Worm (Caenorhabditis elegans): ENCODE data around the gene F46B6.10.

F46B6.10 gene

ce11 chrV:9758437-9758836, 43.4 kb downstream of the F46B6.10 start:
- no peak for TF ChIP-seq skn-1 (tag; optimal IDR thresholded peaks at IDR 0.05)
- TF ChIP-seq nhr-11 (tag; optimal IDR thresholded peaks at IDR 0.05) = no peak
- TF ChIP-seq nhr-23 (tag; optimal IDR thresholded peaks at IDR 0.05) = peak; percentile 25
- no peak for TF ChIP-seq nhr-77 (tag; optimal IDR thresholded peaks at IDR 0.05)
- no peak for TF ChIP-seq elt-3 (tag; optimal IDR thresholded peaks at IDR 0.05)
- no peak for TF ChIP-seq ceh-9 (tag; optimal IDR thresholded peaks at IDR 0.05)

DNA sequence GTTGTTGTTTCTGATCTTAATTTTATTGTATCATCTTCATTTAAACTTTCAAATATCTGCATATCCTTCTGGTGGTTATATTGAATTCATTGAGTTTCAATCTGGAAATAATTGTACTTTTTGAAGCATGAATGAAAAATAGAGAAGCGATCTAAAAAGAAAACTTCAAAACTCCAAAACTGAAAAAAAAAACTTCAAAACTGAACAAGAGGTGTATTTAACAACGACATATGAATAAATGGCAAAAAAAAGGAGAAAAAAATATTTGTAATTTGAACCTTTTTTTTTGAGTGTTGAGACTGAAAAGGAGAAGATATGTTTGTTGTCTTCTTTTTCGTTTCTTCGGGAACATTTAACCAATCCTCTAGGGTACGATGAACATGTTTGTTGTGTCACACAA, 44.0 kb downstream of the F46B6.10 start, which contains the start of gene F58E6.11:
TSS of gene F58E6.11 (minus strand) at position 101 of the 400 bp plus-strand sequence.
- TF ChIP-seq nhr-23 (tag; optimal IDR thresholded peaks at IDR 0.05) = no peak
- no peak for TF ChIP-seq ceh-82 (tag; optimal IDR thresholded peaks at IDR 0.05)

- peak; percentile 85 for TF ChIP-seq elt-2 (tag; optimal IDR thresholded peaks at IDR 0.05)
- TF ChIP-seq fkh-10 (GFP tag; optimal IDR thresholded peaks at IDR 0.05) = no peak
Observed at ce11 chrV:9756242-9756641, 45.6 kb downstream of the F46B6.10 start, which contains the start of gene hrg-3. Gene hrg-3 (plus strand): TSS chrV:9756468.

ce11 chrV:9755725-9756124, 46.1 kb downstream of the F46B6.10 start, which contains the start of gene F58E6.8:
Gene F58E6.8 (minus strand): TSS chrV:9755825.
- TF ChIP-seq nhr-25 (tag; optimal IDR thresholded peaks at IDR 0.05) = no peak
- no peak for TF ChIP-seq fos-1 (tag; optimal IDR thresholded peaks at IDR 0.05)
- no peak for TF ChIP-seq elt-3 (tag; optimal IDR thresholded peaks at IDR 0.05)
- no peak for TF ChIP-seq fkh-10 (GFP tag; optimal IDR thresholded peaks at IDR 0.05)
- no peak for TF ChIP-seq lin-15B (tag; optimal IDR thresholded peaks at IDR 0.05)
- no peak for TF ChIP-seq elt-2 (tag; optimal IDR thresholded peaks at IDR 0.05)
- no peak for TF ChIP-seq zag-1 (tag; optimal IDR thresholded peaks at IDR 0.05)
- TF ChIP-seq nfya-1 (tag; optimal IDR thresholded peaks at IDR 0.05; ENCODE audit: insufficient read depth) = no peak
- no peak for TF ChIP-seq skn-1 (tag; optimal IDR thresholded peaks at IDR 0.05)
- no peak for TF ChIP-seq ceh-28 (tag; optimal IDR thresholded peaks at IDR 0.05)
- TF ChIP-seq ceh-16 (tag; optimal IDR thresholded peaks at IDR 0.05) = no peak
- TF ChIP-seq egl-27 (tag; optimal IDR thresholded peaks at IDR 0.05) = no peak

- TF ChIP-seq nhr-77 (tag; optimal IDR thresholded peaks at IDR 0.05) = no peak
- TF ChIP-seq skn-1 (tag; optimal IDR thresholded peaks at IDR 0.05) = no peak
- TF ChIP-seq ztf-11 (tag; optimal IDR thresholded peaks at IDR 0.05) = no peak
- TF ChIP-seq hmg-11 (tag; optimal IDR thresholded peaks at IDR 0.05) = no peak
- TF ChIP-seq nhr-76 (tag; optimal IDR thresholded peaks at IDR 0.05) = no peak
- TF ChIP-seq lin-39 (tag; optimal IDR thresholded peaks at IDR 0.05) = no peak
- TF ChIP-seq eor-1 (tag; optimal IDR thresholded peaks at IDR 0.05) = no peak
- no peak for TF ChIP-seq ceh-16 (tag; optimal IDR thresholded peaks at IDR 0.05)
- no peak for TF ChIP-seq nhr-67 (tag; optimal IDR thresholded peaks at IDR 0.05)
- TF ChIP-seq elt-3 (tag; optimal IDR thresholded peaks at IDR 0.05) = no peak
- no peak for TF ChIP-seq elt-1 (tag; optimal IDR thresholded peaks at IDR 0.05)
- TF ChIP-seq nhr-25 (tag; optimal IDR thresholded peaks at IDR 0.05) = no peak
- TF ChIP-seq lin-15B (tag; optimal IDR thresholded peaks at IDR 0.05) = no peak
- no peak for TF ChIP-seq ceh-9 (tag; optimal IDR thresholded peaks at IDR 0.05)
- no peak for TF ChIP-seq ZK546.5 (tag; optimal IDR thresholded peaks at IDR 0.05)
- no peak for TF ChIP-seq pqm-1 (tag; optimal IDR thresholded peaks at IDR 0.05)
- no peak for TF ChIP-seq fkh-2 (tag; optimal IDR thresholded peaks at IDR 0.05)
Observed at ce11 chrV:9754459-9754858, 47.4 kb downstream of the F46B6.10 start, which contains the start of gene F58E6.5. Gene F58E6.5 (minus strand): TSS chrV:9754559.

DNA sequence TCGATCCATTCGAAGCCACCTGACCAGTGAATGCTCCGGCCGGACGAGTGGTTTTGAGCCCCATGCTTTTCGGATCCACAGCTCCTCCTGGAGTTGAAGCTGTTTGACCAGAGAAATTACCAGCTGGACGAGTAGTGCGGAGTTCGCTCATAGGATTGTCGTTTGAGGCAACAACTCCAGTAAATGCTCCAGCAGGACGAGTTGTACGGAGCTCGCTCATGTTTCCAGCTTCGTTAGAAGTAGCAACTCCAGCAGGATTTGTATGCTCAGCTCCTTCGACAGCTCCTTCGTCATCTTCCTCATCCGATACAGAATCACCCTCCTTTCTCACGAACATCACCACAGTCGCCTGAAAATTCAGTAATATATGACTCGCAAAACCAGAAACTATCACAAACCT, 48.3 kb downstream of the F46B6.10 start:
- TF ChIP-seq nhr-28 (tag; optimal IDR thresholded peaks at IDR 0.05) (no peak), nhr-77 (tag; optimal IDR thresholded peaks at IDR 0.05) (no peak), R02D3.7 (tag; optimal IDR thresholded peaks at IDR 0.05) (no peak), ztf-4 (tag; optimal IDR thresholded peaks at IDR 0.05) (no peak), mml-1 (tag; optimal IDR thresholded peaks at IDR 0.05) (no peak), elt-1 (tag; optimal IDR thresholded peaks at IDR 0.05) (no peak), ceh-28 (tag; optimal IDR thresholded peaks at IDR 0.05) (no peak), snpc-4 (tag; optimal IDR thresholded peaks at IDR 0.05) (no peak), ZK546.5 (tag; optimal IDR thresholded peaks at IDR 0.05) (no peak), ceh-16 (tag; optimal IDR thresholded peaks at IDR 0.05) (no peak), ceh-82 (tag; optimal IDR thresholded peaks at IDR 0.05) (no peak)
